Fruit fly (Drosophila melanogaster) whole organism, embryonic: Measurements from ENCODE around the gene CG15395.

Experiments
- Aef1 ChIP-seq: fragments of 200-800 bp; sonication (Bioruptor generic); IDR thresholded peaks from 3 replicates; pipeline ENCODE4 v1.3.6; 2022; ENCODE audit warnings: missing biosample characterization, missing genetic modification characterization
- CG11093 ChIP-seq: fragments of 200-800 bp; sonication (Bioruptor generic); IDR thresholded peaks from 3 replicates; pipeline ENCODE4 v1.3.6; 2022; ENCODE audit warnings: missing biosample characterization, missing genetic modification characterization
- CG11504 ChIP-seq: fragments of 200-800 bp; sonication (Bioruptor generic); optimal IDR thresholded peaks from 3 replicates; lab custom pipeline; 2019; ENCODE audit warnings: missing biosample characterization, mild to moderate bottlenecking, missing genetic modification characterization, moderate library complexity
- CG13775 ChIP-seq: fragments of 200-800 bp; sonication (Bioruptor generic); optimal IDR thresholded peaks from 3 replicates; lab custom pipeline; 2017; ENCODE audit warnings: missing biosample characterization, mild to moderate bottlenecking, missing genetic modification characterization
- CG15269 ChIP-seq: fragments of 200-800 bp; sonication (Bioruptor generic); optimal IDR thresholded peaks from 2 replicates; lab custom pipeline; 2018; ENCODE audit warnings: missing biosample characterization, mild to moderate bottlenecking, missing genetic modification characterization, moderate library complexity
- CG17385 ChIP-seq: fragments of 200-800 bp; sonication (Bioruptor generic); optimal IDR thresholded peaks from 3 replicates; lab custom pipeline; 2018; ENCODE audit warnings: missing biosample characterization, mild to moderate bottlenecking, missing genetic modification characterization
- CG18262 ChIP-seq: fragments of 200-800 bp; optimal IDR thresholded peaks from 3 replicates; lab custom pipeline; 2019; ENCODE audit warnings: missing biosample characterization, mild to moderate bottlenecking, missing genetic modification characterization, moderate library complexity
- CG18599 ChIP-seq: fragments of 200-800 bp; sonication (Bioruptor generic); optimal IDR thresholded peaks from 3 replicates; lab custom pipeline; 2017; ENCODE audit warnings: missing biosample characterization, missing genetic modification characterization, mild to moderate bottlenecking, moderate library complexity, missing genetic modification reagents
- CG2199 ChIP-seq: fragments of 200-800 bp; sonication (Bioruptor generic); IDR thresholded peaks from 3 replicates; pipeline ENCODE4 v1.3.6; 2022; ENCODE audit warnings: missing biosample characterization, missing genetic modification characterization
- CG2875 ChIP-seq: fragments of 200-800 bp; sonication (Bioruptor generic); optimal IDR thresholded peaks from 2 replicates; lab custom pipeline; 2017; ENCODE audit warnings: missing biosample characterization, mild to moderate bottlenecking, missing genetic modification characterization, missing genetic modification reagents
- CG3065 ChIP-seq: fragments of 200-800 bp; sonication (Bioruptor generic); optimal IDR thresholded peaks from 2 replicates; lab custom pipeline; 2016; ENCODE audit warnings: missing biosample characterization, missing genetic modification characterization
- CG3847 ChIP-seq: fragments of 200-800 bp; sonication (Bioruptor generic); IDR thresholded peaks from 2 replicates; pipeline ENCODE4 v1.3.6; 2022; ENCODE audit warnings: missing biosample characterization, missing genetic modification characterization
- CG5180 ChIP-seq: fragments of 200-800 bp; sonication (Bioruptor generic); optimal IDR thresholded peaks from 3 replicates; lab custom pipeline; 2017; ENCODE audit warnings: missing biosample characterization, missing genetic modification characterization, mild to moderate bottlenecking, moderate library complexity, missing genetic modification reagents
- CG7357 ChIP-seq: fragments of 200-800 bp; sonication (Bioruptor generic); IDR thresholded peaks from 3 replicates; pipeline ENCODE4 v1.3.6; 2022; ENCODE audit warnings: missing biosample characterization, missing genetic modification characterization
- CG7745 ChIP-seq: fragments of 200-800 bp; sonication (Bioruptor generic); optimal IDR thresholded peaks from 2 replicates; lab custom pipeline; 2018; ENCODE audit warnings: missing biosample characterization, mild to moderate bottlenecking, missing genetic modification characterization, moderate library complexity
- CG7987 ChIP-seq: fragments of 200-800 bp; sonication (Bioruptor generic); optimal IDR thresholded peaks from 2 replicates; lab custom pipeline; 2018; ENCODE audit warnings: missing biosample characterization, mild to moderate bottlenecking, missing genetic modification characterization, moderate library complexity
- CoRest ChIP-seq: fragments of 200-800 bp; sonication (Bioruptor generic); optimal IDR thresholded peaks from 3 replicates; lab custom pipeline; 2018; ENCODE audit warnings: missing biosample characterization, mild to moderate bottlenecking, missing genetic modification characterization, moderate library complexity
- D19A ChIP-seq: fragments of 200-800 bp; optimal IDR thresholded peaks from 3 replicates; lab custom pipeline; 2019; ENCODE audit warnings: missing biosample characterization, mild to moderate bottlenecking, missing genetic modification characterization, moderate library complexity
- Dll ChIP-seq: fragments of 200-800 bp; sonication (Bioruptor generic); IDR thresholded peaks from 4 replicates; pipeline ENCODE4 v1.3.6; 2022; ENCODE audit warnings: missing biosample characterization, missing genetic modification characterization; ENCODE audit not compliant: partially characterized antibody
- Hmr ChIP-seq: fragments of 200-800 bp; sonication (Bioruptor generic); optimal IDR thresholded peaks from 3 replicates; lab custom pipeline; 2017; ENCODE audit warnings: mild to moderate bottlenecking, missing biosample characterization, missing genetic modification reagents, missing genetic modification characterization
- Hr51 ChIP-seq, 2 experiments: fragments of 200-800 bp; sonication (Bioruptor generic); optimal IDR thresholded peaks; 2 replicates in 1 of 2; 3 replicates in 1 of 2; lab custom pipeline; 2016 to 2018; ENCODE audit warnings: missing biosample characterization in 2 of 2, missing genetic modification characterization in 2 of 2, mild to moderate bottlenecking in 1 of 2, moderate library complexity in 1 of 2
- Jarid2 ChIP-seq: fragments of 200-800 bp; sonication (Bioruptor generic); optimal IDR thresholded peaks from 3 replicates; lab custom pipeline; 2017; ENCODE audit warnings: mild to moderate bottlenecking, missing biosample characterization, missing genetic modification reagents, missing genetic modification characterization
- MTF-1 ChIP-seq: fragments of 200-800 bp; sonication (Bioruptor generic); optimal IDR thresholded peaks from 2 replicates; lab custom pipeline; 2018; ENCODE audit warnings: missing biosample characterization, mild to moderate bottlenecking, missing genetic modification characterization, borderline replicate concordance
- Oli ChIP-seq: fragments of 200-800 bp; sonication (Bioruptor generic); optimal IDR thresholded peaks from 2 replicates; lab custom pipeline; 2018; ENCODE audit warnings: missing biosample characterization, mild to moderate bottlenecking, missing genetic modification characterization, moderate library complexity
- PHDP ChIP-seq: fragments of 200-800 bp; sonication (Bioruptor generic); optimal IDR thresholded peaks from 3 replicates; lab custom pipeline; 2018; ENCODE audit warnings: missing biosample characterization, mild to moderate bottlenecking, missing genetic modification characterization, moderate library complexity
- Scr ChIP-seq: fragments of 200-800 bp; sonication (Bioruptor generic); IDR thresholded peaks from 2 replicates; pipeline ENCODE4 v1.3.6; 2022; ENCODE audit warnings: missing biosample characterization, missing genetic modification characterization; ENCODE audit not compliant: partially characterized antibody
- abd-A ChIP-seq: fragments of 200-800 bp; sonication (Bioruptor generic); optimal IDR thresholded peaks from 3 replicates; lab custom pipeline; 2019; ENCODE audit warnings: missing biosample characterization, mild to moderate bottlenecking, missing genetic modification characterization, moderate library complexity
- ap ChIP-seq: fragments of 200-800 bp; sonication (Bioruptor generic); IDR thresholded peaks from 2 replicates; pipeline ENCODE4 v1.3.6; 2022; ENCODE audit warnings: missing biosample characterization, missing genetic modification characterization
- az2 ChIP-seq: fragments of 200-800 bp; sonication (Bioruptor generic); optimal IDR thresholded peaks from 3 replicates; lab custom pipeline; 2016; ENCODE audit warnings: missing biosample characterization, missing genetic modification characterization
- bsh ChIP-seq, 2 experiments: fragments of 200-800 bp; sonication (Bioruptor generic); optimal IDR thresholded peaks; 2 replicates each; lab custom pipeline; 2017 to 2018; ENCODE audit warnings: mild to moderate bottlenecking in 2 of 2, missing biosample characterization in 2 of 2, missing genetic modification characterization in 2 of 2, moderate library complexity in 1 of 2
- dan ChIP-seq: fragments of 200-800 bp; sonication (Bioruptor generic); IDR thresholded peaks from 2 replicates; pipeline ENCODE4 v1.3.6; 2022; ENCODE audit warnings: missing biosample characterization, missing genetic modification characterization
- en ChIP-seq: fragments of 200-800 bp; sonication (Bioruptor generic); optimal IDR thresholded peaks from 2 replicates; lab custom pipeline; 2016; ENCODE audit warnings: missing biosample characterization, missing genetic modification characterization
- exex ChIP-seq: fragments of 200-800 bp; sonication (Bioruptor generic); optimal IDR thresholded peaks from 4 replicates; lab custom pipeline; 2018; ENCODE audit warnings: missing biosample characterization, mild to moderate bottlenecking, missing genetic modification characterization, moderate library complexity
- fru ChIP-seq: fragments of >200 bp; optimal IDR thresholded peaks from 2 replicates; lab custom pipeline; 2017
- grau ChIP-seq: fragments of 200-800 bp; optimal IDR thresholded peaks from 3 replicates; lab custom pipeline; 2019; ENCODE audit warnings: missing biosample characterization, mild to moderate bottlenecking, missing genetic modification characterization, moderate library complexity
- grn ChIP-seq: fragments of 200-800 bp; sonication (Bioruptor generic); optimal IDR thresholded peaks from 3 replicates; lab custom pipeline; 2017; ENCODE audit warnings: missing biosample characterization, missing genetic modification characterization
- kah ChIP-seq: fragments of 200-800 bp; sonication (Bioruptor generic); optimal IDR thresholded peaks from 2 replicates; lab custom pipeline; 2018; ENCODE audit warnings: missing biosample characterization, mild to moderate bottlenecking, missing genetic modification characterization
- kay ChIP-seq: fragments of 200-800 bp; sonication (Bioruptor generic); optimal IDR thresholded peaks from 2 replicates; lab custom pipeline; 2016; ENCODE audit warnings: missing biosample characterization, missing genetic modification characterization
- kni ChIP-seq: fragments of 200-800 bp; sonication (Bioruptor generic); optimal IDR thresholded peaks from 3 replicates; lab custom pipeline; 2017; ENCODE audit warnings: mild to moderate bottlenecking, missing biosample characterization, missing genetic modification reagents, missing genetic modification characterization
- nau ChIP-seq: fragments of 200-800 bp; sonication (Bioruptor generic); optimal IDR thresholded peaks from 3 replicates; lab custom pipeline; 2017; ENCODE audit warnings: missing biosample characterization, mild to moderate bottlenecking, missing genetic modification characterization, missing genetic modification reagents
- nmo ChIP-seq: fragments of 200-800 bp; sonication (Bioruptor generic); optimal IDR thresholded peaks from 2 replicates; lab custom pipeline; 2018; ENCODE audit warnings: missing biosample characterization, mild to moderate bottlenecking, missing genetic modification characterization, moderate library complexity
- pb ChIP-seq: fragments of 200-800 bp; sonication (Bioruptor generic); optimal IDR thresholded peaks from 3 replicates; lab custom pipeline; 2016; ENCODE audit warnings: missing biosample characterization, missing genetic modification characterization
- prd ChIP-seq, 3 experiments: fragments of >200 bp in 2 of 3; fragments of 200-800 bp in 1 of 3; sonication (Bioruptor generic) in 1 of 3; optimal IDR thresholded peaks in 2 of 3; IDR thresholded peaks in 1 of 3; 2 replicates in 2 of 3; 3 replicates in 1 of 3; pipeline versions ENCODE4 v1.3.6 to Lab custom; 2017 to 2022; ENCODE audit warnings: missing biosample characterization in 1 of 3, missing genetic modification characterization in 1 of 3
- pum ChIP-seq: fragments of 200-800 bp; sonication (Bioruptor generic); optimal IDR thresholded peaks from 2 replicates; lab custom pipeline; 2016; ENCODE audit warnings: missing biosample characterization, missing genetic modification characterization
- pzg ChIP-seq: fragments of 200-800 bp; sonication (Bioruptor generic); optimal IDR thresholded peaks from 3 replicates; lab custom pipeline; 2018; ENCODE audit warnings: missing biosample characterization, mild to moderate bottlenecking, missing genetic modification characterization, moderate library complexity
- row ChIP-seq: fragments of 200-800 bp; sonication (Bioruptor generic); IDR thresholded peaks from 3 replicates; pipeline ENCODE4 v1.3.6; 2022; ENCODE audit warnings: missing biosample characterization, missing genetic modification characterization
- ssp ChIP-seq: fragments of 200-800 bp; sonication (Bioruptor generic); IDR thresholded peaks from 2 replicates; pipeline ENCODE4 v1.3.6; 2022; ENCODE audit warnings: missing biosample characterization, missing genetic modification characterization
- stc ChIP-seq: fragments of 200-800 bp; sonication (Bioruptor generic); IDR thresholded peaks from 2 replicates; pipeline ENCODE4 v1.3.6; 2022; ENCODE audit warnings: missing biosample characterization, missing genetic modification characterization
- tx ChIP-seq: fragments of 200-800 bp; sonication (Bioruptor generic); optimal IDR thresholded peaks from 2 replicates; lab custom pipeline; 2016; ENCODE audit warnings: missing biosample characterization, missing genetic modification characterization

CG15395 gene

dm6 chr2L:2636326-2637001, 26.7 kb downstream of the CG15395 start (continued):
- TF ChIP-seq MTF-1 (GFP tag; lab: Kevin White, UChicago), result no peak
- TF ChIP-seq pzg (GFP tag; lab: Kevin White, UChicago), result no peak
- TF ChIP-seq abd-A (tag; lab: Kevin White, UChicago), result peak; percentile 64
- no peak for TF ChIP-seq exex (tag; lab: Kevin White, UChicago)
- no peak for TF ChIP-seq en (GFP tag; lab: Kevin White, UChicago)
- no peak for TF ChIP-seq kay
- TF ChIP-seq Jarid2 (GFP tag; lab: Kevin White, UChicago), result no peak
- TF ChIP-seq kah (GFP tag; lab: Kevin White, UChicago), result no peak
- no peak for TF ChIP-seq CG3847 (GFP tag; lab: Robert Waterston, UW)
- TF ChIP-seq CG18599 (GFP tag; lab: Kevin White, UChicago), result no peak
- TF ChIP-seq CG7987, result no peak
- peak; percentile 1 for TF ChIP-seq CG15269
- no peak for TF ChIP-seq CG3065 (GFP tag; lab: Kevin White, UChicago)
- peak; percentile 18 for TF ChIP-seq nmo (GFP tag; lab: Kevin White, UChicago)
- TF ChIP-seq Scr (GFP tag; lab: Robert Waterston, UW), result no peak
- TF ChIP-seq kni (GFP tag; lab: Kevin White, UChicago), result no peak
- TF ChIP-seq D19A (tag; lab: Kevin White, UChicago), result peak; percentile 89
- TF ChIP-seq bsh (GFP tag; optimal IDR thresholded peaks at IDR 0.05; lab: Kevin White, UChicago), result peak in 1 of 2 experiments; percentile 58
- no peak for TF ChIP-seq dan (GFP tag; lab: Robert Waterston, UW)
- TF ChIP-seq CG5180 (GFP tag; lab: Kevin White, UChicago), result no peak
- no peak for TF ChIP-seq CG2875 (GFP tag; lab: Kevin White, UChicago)
- TF ChIP-seq Dll (GFP tag; lab: Robert Waterston, UW), result no peak
- no peak for TF ChIP-seq Aef1
- TF ChIP-seq CG2199, result no peak
- TF ChIP-seq row, result 0 out of 3 replicates have a peak, but pooled peaks have one; percentile 33
- TF ChIP-seq prd (optimal IDR thresholded peaks at IDR 0.05; lab: Kevin White, UChicago), result no peak
- TF ChIP-seq prd (GFP tag; IDR thresholded peaks at IDR 0.05; lab: Robert Waterston, UW), result no peak
- TF ChIP-seq grau, result peak; percentile 41
- peak in 1 of 2 experiments; percentile 29 for TF ChIP-seq Hr51 (GFP tag; optimal IDR thresholded peaks at IDR 0.05; lab: Kevin White, UChicago)
- TF ChIP-seq ap (GFP tag; lab: Robert Waterston, UW), result no peak
- TF ChIP-seq CG13775 (GFP tag; lab: Kevin White, UChicago), result no peak
- no peak for TF ChIP-seq pb (GFP tag; lab: Kevin White, UChicago)
- no peak for TF ChIP-seq ssp (GFP tag; lab: Robert Waterston, UW)
- TF ChIP-seq Oli (tag; lab: Kevin White, UChicago), result peak; percentile 36
- no peak for TF ChIP-seq fru
- no peak for TF ChIP-seq CG18262
- no peak for TF ChIP-seq stc
- peak; percentile 58 for TF ChIP-seq CG11504
- TF ChIP-seq grn (GFP tag; lab: Kevin White, UChicago), result no peak
- no peak for TF ChIP-seq CG7745 (tag; lab: Kevin White, UChicago)
- no peak for TF ChIP-seq nau (GFP tag; lab: Kevin White, UChicago)
- no peak for TF ChIP-seq tx
- TF ChIP-seq CG11093 (GFP tag; lab: Robert Waterston, UW), result no peak
- TF ChIP-seq pum (GFP tag; lab: Kevin White, UChicago), result no peak
- no peak for TF ChIP-seq CG7357
- peak; percentile 42 for TF ChIP-seq PHDP (tag; lab: Kevin White, UChicago)
- no peak for TF ChIP-seq Hmr (GFP tag; lab: Kevin White, UChicago)
- peak; percentile 38 for TF ChIP-seq CoRest
- TF ChIP-seq CG17385 (GFP tag; lab: Kevin White, UChicago), result peak; percentile 12
- TF ChIP-seq az2 (GFP tag; lab: Kevin White, UChicago), result no peak
